Fruit fly (Drosophila melanogaster) whole organism, pupa: Measurements from ENCODE around the gene Fdh.

Experiments used
- CG10348 ChIP-seq: fragments of 200-800 bp; sonication (Bioruptor generic); IDR thresholded peaks from 2 replicates; pipeline ENCODE4 v1.3.6; 2022; ENCODE audit warnings: missing biosample characterization, missing genetic modification characterization
- CG12605 ChIP-seq: fragments of 200-800 bp; sonication (Bioruptor generic); IDR thresholded peaks from 2 replicates; pipeline ENCODE4 v1.3.6; 2022; ENCODE audit warnings: missing biosample characterization, missing genetic modification characterization
- CG13204 ChIP-seq: fragments of 200-800 bp; sonication (Bioruptor generic); optimal IDR thresholded peaks from 2 replicates; lab custom pipeline; 2018; ENCODE audit warnings: missing biosample characterization, mild to moderate bottlenecking, missing genetic modification characterization, moderate library complexity
- CG14655 ChIP-seq: fragments of 200-800 bp; sonication (Bioruptor generic); optimal IDR thresholded peaks from 3 replicates; lab custom pipeline; 2017; ENCODE audit warnings: mild to moderate bottlenecking, missing biosample characterization, missing genetic modification reagents, missing genetic modification characterization
- CG34367 ChIP-seq: fragments of 200-800 bp; sonication (Bioruptor generic); optimal IDR thresholded peaks from 2 replicates; lab custom pipeline; 2018; ENCODE audit warnings: missing biosample characterization, mild to moderate bottlenecking, missing genetic modification characterization
- CG8301 ChIP-seq: fragments of 200-800 bp; sonication (Bioruptor generic); optimal IDR thresholded peaks from 2 replicates; lab custom pipeline; 2018; ENCODE audit warnings: missing biosample characterization, mild to moderate bottlenecking, missing genetic modification characterization
- D1 ChIP-seq: fragments of 200-800 bp; sonication (Bioruptor generic); optimal IDR thresholded peaks from 2 replicates; lab custom pipeline; 2018; ENCODE audit warnings: missing biosample characterization, mild to moderate bottlenecking, missing genetic modification characterization, moderate library complexity
- EcR ChIP-seq: fragments of 200-800 bp; sonication (Bioruptor generic); optimal IDR thresholded peaks from 3 replicates; lab custom pipeline; 2019; ENCODE audit warnings: missing biosample characterization, missing genetic modification characterization, mild to moderate bottlenecking, moderate library complexity, missing genetic modification reagents
- Pif1B ChIP-seq: fragments of 200-800 bp; sonication (Bioruptor generic); optimal IDR thresholded peaks from 3 replicates; lab custom pipeline; 2016; ENCODE audit warnings: missing biosample characterization, missing genetic modification characterization
- Snoo ChIP-seq: fragments of 200-800 bp; sonication (Bioruptor generic); optimal IDR thresholded peaks from 3 replicates; lab custom pipeline; 2017; ENCODE audit warnings: missing biosample characterization, mild to moderate bottlenecking, missing genetic modification characterization, inconsistent platforms

- TF ChIP-seq CG13204 (no peak), CG10348 (GFP tag; lab: Robert Waterston, UW) (no peak), CG12605 (GFP tag; lab: Robert Waterston, UW) (no peak), Pif1B (GFP tag; lab: Kevin White, UChicago) (no peak), CG34367 (tag; lab: Kevin White, UChicago) (no peak), CG8301 (tag; lab: Kevin White, UChicago) (no peak), Snoo (tag; lab: Kevin White, UChicago) (no peak), EcR (no peak), D1 (tag; lab: Kevin White, UChicago) (no peak), CG14655 (GFP tag; lab: Kevin White, UChicago) (no peak)
Measured at dm6 chr3R:10884678-10885421, 12.7 kb upstream of the Fdh start, which contains the start of gene CG14696.
